Worm (Caenorhabditis elegans) whole organism, young adult: ENCODE data around the gene F54D5.2.
A peak's percentile ranks its signal among the peaks of the same experiment; 100 is the strongest.

ENCODE experiments used
- B0019.2 ChIP-seq: fragments of 200-800 bp; sonication (Bioruptor generic); conservative IDR thresholded peaks from 2 replicates; pipeline ENCODE4 v1.3.6; 2022; ENCODE audit warnings: missing genetic modification reagents, missing genetic modification characterization, missing compliant biosample characterization
- B0035.1 ChIP-seq: sonication (generic microtip); optimal IDR thresholded peaks from 2 replicates; lab custom pipeline; 2016; ENCODE audit warnings: missing genetic modification characterization, mild to moderate bottlenecking, missing compliant biosample characterization, missing genotype, missing genetic modification reagents
- D2030.7 ChIP-seq: fragments of 200-800 bp; sonication (Bioruptor generic); IDR thresholded peaks from 2 replicates; pipeline ENCODE4 v1.3.6; 2022; ENCODE audit warnings: missing genetic modification reagents, missing genetic modification characterization, missing compliant biosample characterization
- F33H1.4 ChIP-seq: fragments of 200-800 bp; sonication (Bioruptor generic); IDR thresholded peaks from 2 replicates; pipeline ENCODE4 v1.3.6; 2022; ENCODE audit warnings: missing genetic modification reagents, missing genetic modification characterization, missing compliant biosample characterization
- F49E8.2 ChIP-seq: sonication (generic microtip); optimal IDR thresholded peaks from 3 replicates; lab custom pipeline; 2017; ENCODE audit warnings: missing genetic modification characterization, mild to moderate bottlenecking, missing compliant biosample characterization, antibody characterized with exemption, moderate library complexity; ENCODE audit not compliant: insufficient read depth
- F57C9.4 ChIP-seq: sonication (generic microtip); optimal IDR thresholded peaks from 2 replicates; lab custom pipeline; 2017; ENCODE audit warnings: mild to moderate bottlenecking, missing genetic modification characterization, missing compliant biosample characterization
- K11D2.4 ChIP-seq: fragments of 200-800 bp; sonication (Bioruptor generic); IDR thresholded peaks from 2 replicates; pipeline ENCODE4 v1.3.6; 2022; ENCODE audit warnings: missing genetic modification reagents, missing genetic modification characterization, missing compliant biosample characterization
- T07F8.4 ChIP-seq: sonication (generic microtip); optimal IDR thresholded peaks from 2 replicates; lab custom pipeline; 2016; ENCODE audit warnings: mild to moderate bottlenecking, missing genetic modification characterization, moderate library complexity, missing compliant biosample characterization
- T26A5.8 ChIP-seq: sonication (generic microtip); optimal IDR thresholded peaks from 2 replicates; lab custom pipeline; 2016; ENCODE audit warnings: missing genetic modification characterization, missing compliant biosample characterization
- Y53F4B.3 ChIP-seq: fragments of 200-800 bp; sonication (Bioruptor generic); IDR thresholded peaks from 2 replicates; pipeline ENCODE4 v1.3.6; 2022; ENCODE audit warnings: missing genetic modification reagents, missing genetic modification characterization, missing compliant biosample characterization
- Y56A3A.18 ChIP-seq: fragments of 200-800 bp; sonication (Bioruptor generic); IDR thresholded peaks from 2 replicates; pipeline ENCODE4 v1.3.6; 2022; ENCODE audit warnings: missing genetic modification reagents, missing genetic modification characterization, missing compliant biosample characterization
- Y79H2A.3 ChIP-seq: fragments of 200-800 bp; sonication (Bioruptor generic); conservative IDR thresholded peaks from 2 replicates; pipeline ENCODE4 v1.3.6; 2022; ENCODE audit warnings: missing genetic modification reagents, missing genetic modification characterization, missing compliant biosample characterization
- ZK185.1 ChIP-seq: sonication (generic microtip); optimal IDR thresholded peaks from 2 replicates; lab custom pipeline; 2016; ENCODE audit warnings: mild to moderate bottlenecking, missing genetic modification characterization, missing compliant biosample characterization; ENCODE audit not compliant: poor library complexity, severe bottlenecking
- aptf-3 ChIP-seq: fragments of 200-800 bp; sonication (Bioruptor generic); IDR thresholded peaks from 2 replicates; pipeline ENCODE4 v1.3.6; 2022; ENCODE audit warnings: missing genetic modification characterization, missing compliant biosample characterization
- athp-1 ChIP-seq: sonication (generic microtip); optimal IDR thresholded peaks from 2 replicates; lab custom pipeline; 2017; ENCODE audit warnings: mild to moderate bottlenecking, missing genetic modification characterization, missing compliant biosample characterization
- attf-6 ChIP-seq: fragments of 200-800 bp; sonication (Bioruptor generic); IDR thresholded peaks from 2 replicates; pipeline ENCODE4 v1.3.6; 2022; ENCODE audit warnings: missing genetic modification reagents, missing genetic modification characterization, missing compliant biosample characterization
- cebp-2 ChIP-seq: fragments of 200-800 bp; sonication (Bioruptor generic); IDR thresholded peaks from 2 replicates; pipeline ENCODE4 v1.3.6; 2022; ENCODE audit warnings: missing genetic modification characterization, missing compliant biosample characterization
- ceh-100 ChIP-seq: fragments of 200-800 bp; sonication (Bioruptor generic); IDR thresholded peaks from 2 replicates; pipeline ENCODE4 v1.3.6; 2022; ENCODE audit warnings: missing genetic modification reagents, missing genetic modification characterization, missing compliant biosample characterization
- ceh-40 ChIP-seq: fragments of 200-800 bp; sonication (Bioruptor generic); IDR thresholded peaks from 2 replicates; pipeline ENCODE4 v1.3.6; 2022; ENCODE audit warnings: missing genetic modification characterization, missing compliant biosample characterization
- ceh-58 ChIP-seq: fragments of 200-800 bp; sonication (Bioruptor generic); IDR thresholded peaks from 2 replicates; pipeline ENCODE4 v1.3.6; 2022; ENCODE audit warnings: missing genetic modification characterization, missing compliant biosample characterization
- dox-1 ChIP-seq: fragments of 200-800 bp; sonication (Bioruptor generic); IDR thresholded peaks from 2 replicates; pipeline ENCODE4 v1.3.6; 2022; ENCODE audit warnings: missing genetic modification reagents, missing genetic modification characterization, missing compliant biosample characterization
- egl-18 ChIP-seq: fragments of 200-800 bp; sonication (Bioruptor generic); IDR thresholded peaks from 2 replicates; pipeline ENCODE4 v1.3.6; 2022; ENCODE audit warnings: missing genetic modification reagents, missing genetic modification characterization, missing compliant biosample characterization
- egl-44 ChIP-seq: fragments of 200-800 bp; sonication (Bioruptor generic); IDR thresholded peaks from 2 replicates; pipeline ENCODE4 v1.3.6; 2022; ENCODE audit warnings: missing genetic modification reagents, missing genetic modification characterization, missing compliant biosample characterization
- ets-4 ChIP-seq: fragments of 200-800 bp; sonication (Bioruptor generic); optimal IDR thresholded peaks from 2 replicates; lab custom pipeline; 2018; ENCODE audit warnings: mild to moderate bottlenecking, missing genetic modification characterization, missing compliant biosample characterization
- fkh-3 ChIP-seq: sonication (generic microtip); optimal IDR thresholded peaks from 2 replicates; lab custom pipeline; 2016; ENCODE audit warnings: mild to moderate bottlenecking, missing genetic modification characterization, missing compliant biosample characterization
- gei-17 ChIP-seq: fragments of 200-800 bp; sonication (Bioruptor generic); optimal IDR thresholded peaks from 2 replicates; lab custom pipeline; 2018; ENCODE audit warnings: mild to moderate bottlenecking, missing genetic modification characterization, missing compliant biosample characterization
- him-1 ChIP-seq: sonication (generic microtip); optimal IDR thresholded peaks from 2 replicates; lab custom pipeline; 2016; ENCODE audit warnings: missing genotype, missing genetic modification reagents, missing genetic modification characterization, missing compliant biosample characterization
- hlh-12 ChIP-seq: sonication (generic microtip); optimal IDR thresholded peaks from 2 replicates; lab custom pipeline; 2016; ENCODE audit warnings: missing genetic modification characterization, missing compliant biosample characterization
- hmg-1.2 ChIP-seq: fragments of 200-800 bp; sonication (Bioruptor generic); IDR thresholded peaks from 2 replicates; pipeline ENCODE4 v1.3.6; 2022; ENCODE audit warnings: missing genetic modification reagents, missing genetic modification characterization, missing compliant biosample characterization
- hmg-20 ChIP-seq: fragments of 200-800 bp; sonication (Bioruptor generic); IDR thresholded peaks from 2 replicates; pipeline ENCODE4 v1.3.6; 2022; ENCODE audit warnings: missing genetic modification reagents, missing genetic modification characterization, missing compliant biosample characterization
- hrde-1 ChIP-seq: sonication (generic microtip); optimal IDR thresholded peaks from 2 replicates; lab custom pipeline; 2016; ENCODE audit warnings: missing genetic modification characterization, mild to moderate bottlenecking, missing compliant biosample characterization, moderate library complexity, missing genotype, missing genetic modification reagents, borderline replicate concordance
- lin-40 ChIP-seq: sonication (generic microtip); optimal IDR thresholded peaks from 2 replicates; lab custom pipeline; 2016; ENCODE audit warnings: missing genetic modification characterization, mild to moderate bottlenecking, missing compliant biosample characterization, missing genotype, missing genetic modification reagents
- lsl-1 ChIP-seq: fragments of 200-800 bp; sonication (Bioruptor generic); optimal IDR thresholded peaks from 2 replicates; lab custom pipeline; 2018; ENCODE audit warnings: mild to moderate bottlenecking, missing genetic modification characterization, moderate library complexity, missing compliant biosample characterization
- madf-10 ChIP-seq: sonication (generic microtip); optimal IDR thresholded peaks from 2 replicates; lab custom pipeline; 2016; ENCODE audit warnings: mild to moderate bottlenecking, missing genetic modification characterization, missing compliant biosample characterization
- mel-28 ChIP-seq: sonication (generic microtip); optimal IDR thresholded peaks from 2 replicates; lab custom pipeline; 2016; ENCODE audit warnings: borderline replicate concordance, mild to moderate bottlenecking, missing genetic modification characterization, missing compliant biosample characterization
- mes-4 ChIP-seq: sonication (generic microtip); optimal IDR thresholded peaks from 2 replicates; lab custom pipeline; 2016; ENCODE audit warnings: missing genotype, missing genetic modification characterization, missing compliant biosample characterization
- nhr-120 ChIP-seq: fragments of 200-800 bp; sonication (Bioruptor generic); IDR thresholded peaks from 2 replicates; pipeline ENCODE4 v1.3.6; 2022; ENCODE audit warnings: missing genetic modification characterization, missing compliant biosample characterization
- nhr-179 ChIP-seq: sonication (generic microtip); optimal IDR thresholded peaks from 2 replicates; lab custom pipeline; 2016; ENCODE audit warnings: mild to moderate bottlenecking, missing genetic modification characterization, missing compliant biosample characterization
- nhr-27 ChIP-seq: fragments of 200-800 bp; sonication (Bioruptor generic); optimal IDR thresholded peaks from 2 replicates; lab custom pipeline; 2018; ENCODE audit warnings: mild to moderate bottlenecking, missing genetic modification characterization, moderate library complexity, missing compliant biosample characterization
- nhr-80 ChIP-seq: sonication (generic microtip); optimal IDR thresholded peaks from 2 replicates; lab custom pipeline; 2016; ENCODE audit warnings: missing genetic modification characterization, missing compliant biosample characterization
- sea-2 ChIP-seq: fragments of 200-800 bp; sonication (Bioruptor generic); IDR thresholded peaks from 2 replicates; pipeline ENCODE4 v1.3.6; 2022; ENCODE audit warnings: missing genetic modification characterization, missing compliant biosample characterization
- snpc-1.1 ChIP-seq: sonication (generic microtip); optimal IDR thresholded peaks from 2 replicates; lab custom pipeline; 2017; ENCODE audit warnings: missing genetic modification characterization, mild to moderate bottlenecking, missing compliant biosample characterization, antibody characterized with exemption, moderate library complexity, missing genotype, missing genetic modification reagents; ENCODE audit not compliant: insufficient read depth
- sptf-2 ChIP-seq: fragments of 200-800 bp; sonication (Bioruptor generic); optimal IDR thresholded peaks from 2 replicates; lab custom pipeline; 2018; ENCODE audit warnings: mild to moderate bottlenecking, missing genetic modification characterization, missing compliant biosample characterization
- tlf-1 ChIP-seq: fragments of 200-800 bp; sonication (Bioruptor generic); optimal IDR thresholded peaks from 2 replicates; lab custom pipeline; 2018; ENCODE audit warnings: mild to moderate bottlenecking, missing genetic modification characterization, missing compliant biosample characterization
- unc-130 ChIP-seq: sonication (generic microtip); optimal IDR thresholded peaks from 2 replicates; lab custom pipeline; 2016; ENCODE audit warnings: missing genetic modification reagents, missing genetic modification characterization, missing compliant biosample characterization
- unc-62 ChIP-seq: fragments of 150-350 bp; optimal IDR thresholded peaks from 2 replicates; lab custom pipeline; 2014; ENCODE audit warnings: missing biosample characterization, missing genetic modification reagents, missing genetic modification characterization
- xnd-1 ChIP-seq: sonication (generic microtip); optimal IDR thresholded peaks from 2 replicates; lab custom pipeline; 2016; ENCODE audit warnings: missing genotype, missing genetic modification reagents, missing genetic modification characterization, missing compliant biosample characterization
- ztf-18 ChIP-seq: sonication (generic microtip); optimal IDR thresholded peaks from 2 replicates; lab custom pipeline; 2016; ENCODE audit warnings: missing genotype, mild to moderate bottlenecking, missing genetic modification characterization, missing compliant biosample characterization
- ztf-26 ChIP-seq: sonication (generic microtip); optimal IDR thresholded peaks from 2 replicates; lab custom pipeline; 2017; ENCODE audit warnings: missing genetic modification characterization, missing compliant biosample characterization
- ztf-6 ChIP-seq: fragments of 200-800 bp; sonication (Bioruptor generic); IDR thresholded peaks from 2 replicates; pipeline ENCODE4 v1.3.6; 2022; ENCODE audit warnings: missing genetic modification reagents, missing genetic modification characterization, missing compliant biosample characterization

Gene F54D5.2

DNA sequence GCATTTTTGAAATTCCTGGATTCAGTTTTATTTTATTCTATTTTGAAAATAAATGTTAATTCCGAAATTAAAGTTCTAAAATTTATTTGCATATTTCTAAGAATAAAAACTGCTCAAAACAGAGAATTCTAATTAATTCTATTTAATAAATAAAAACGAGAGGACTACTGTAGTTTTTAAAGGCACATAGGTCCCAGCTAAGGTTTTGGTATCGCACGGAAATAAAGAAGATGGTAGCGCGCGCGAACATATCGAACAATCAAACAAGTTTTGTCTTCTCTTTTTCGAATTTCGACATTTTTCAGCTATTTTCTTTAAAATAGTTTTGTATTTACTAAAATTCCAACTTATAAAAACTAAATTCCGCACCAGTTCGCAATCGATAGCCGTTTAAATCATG lies 4.9 kb downstream of the F54D5.2 start (continued):
- TF ChIP-seq ets-4 (GFP tag; lab: Kevin White, UChicago) (no peak), xnd-1 (tag; lab: Kevin White, UChicago) (peak; percentile 93), F33H1.4 (GFP tag; lab: Robert Waterston, UW) (peak; percentile 96), nhr-179 (tag; lab: Kevin White, UChicago) (no peak), fkh-3 (tag; lab: Kevin White, UChicago) (no peak), cebp-2 (no peak), unc-130 (GFP tag; lab: Kevin White, UChicago) (peak; percentile 58), attf-6 (GFP tag; lab: Robert Waterston, UW) (0 out of 2 replicates have a peak, but pooled peaks have one; percentile 48), hmg-20 (GFP tag; lab: Robert Waterston, UW) (no peak), K11D2.4 (no peak), Y53F4B.3 (GFP tag; lab: Robert Waterston, UW) (no peak), F49E8.2 (tag; lab: Kevin White, UChicago) (no peak), hlh-12 (tag; lab: Kevin White, UChicago) (no peak), snpc-1.1 (no peak), sptf-2 (GFP tag; lab: Kevin White, UChicago) (no peak), mes-4 (tag; lab: Kevin White, UChicago) (no peak), Y56A3A.18 (GFP tag; lab: Robert Waterston, UW) (no peak), egl-44 (GFP tag; lab: Robert Waterston, UW) (no peak), nhr-27 (tag; lab: Kevin White, UChicago) (no peak), ceh-40 (GFP tag; lab: Robert Waterston, UW) (no peak), nhr-80 (no peak), hmg-1.2 (peak; percentile 45; the same call in 1 of the 2 replicates), ztf-6 (GFP tag; lab: Robert Waterston, UW) (no peak), lsl-1 (GFP tag; lab: Kevin White, UChicago) (peak; percentile 99), T07F8.4 (tag; lab: Kevin White, UChicago) (no peak), lin-40 (tag; lab: Kevin White, UChicago) (no peak), ceh-58 (GFP tag; lab: Robert Waterston, UW) (no peak), athp-1 (tag; lab: Kevin White, UChicago) (peak; percentile 13), gei-17 (GFP tag; lab: Kevin White, UChicago) (no peak), ztf-18 (peak; percentile 33), mel-28 (no peak), tlf-1 (GFP tag; lab: Kevin White, UChicago) (peak; percentile 71), B0035.1 (no peak), madf-10 (tag; lab: Kevin White, UChicago) (no peak), ztf-26 (tag; lab: Kevin White, UChicago) (no peak), aptf-3 (GFP tag; lab: Robert Waterston, UW) (no peak), Y79H2A.3 (0 out of 2 replicates have a peak, but pooled peaks have one; percentile 73), ZK185.1 (tag; lab: Kevin White, UChicago) (no peak), sea-2 (no peak), him-1 (peak; percentile 37), T26A5.8 (no peak), unc-62 (GFP tag; lab: Kevin White, UChicago) (no peak), B0019.2 (GFP tag; lab: Robert Waterston, UW) (peak; percentile 83), hrde-1 (tag; lab: Kevin White, UChicago) (no peak), dox-1 (GFP tag; lab: Robert Waterston, UW) (peak; percentile 81), egl-18 (no peak), nhr-120 (no peak), D2030.7 (GFP tag; lab: Robert Waterston, UW) (peak; percentile 94), ceh-100 (GFP tag; lab: Robert Waterston, UW) (peak; percentile 18; the same call in 1 of the 2 replicates), F57C9.4 (tag; lab: Kevin White, UChicago) (no peak)
